Fruit fly (Drosophila melanogaster): Measurements from ENCODE around the gene CG43844.
A peak's percentile ranks its signal among the peaks of the same experiment; 100 is the strongest.

CG43844 gene

DNA sequence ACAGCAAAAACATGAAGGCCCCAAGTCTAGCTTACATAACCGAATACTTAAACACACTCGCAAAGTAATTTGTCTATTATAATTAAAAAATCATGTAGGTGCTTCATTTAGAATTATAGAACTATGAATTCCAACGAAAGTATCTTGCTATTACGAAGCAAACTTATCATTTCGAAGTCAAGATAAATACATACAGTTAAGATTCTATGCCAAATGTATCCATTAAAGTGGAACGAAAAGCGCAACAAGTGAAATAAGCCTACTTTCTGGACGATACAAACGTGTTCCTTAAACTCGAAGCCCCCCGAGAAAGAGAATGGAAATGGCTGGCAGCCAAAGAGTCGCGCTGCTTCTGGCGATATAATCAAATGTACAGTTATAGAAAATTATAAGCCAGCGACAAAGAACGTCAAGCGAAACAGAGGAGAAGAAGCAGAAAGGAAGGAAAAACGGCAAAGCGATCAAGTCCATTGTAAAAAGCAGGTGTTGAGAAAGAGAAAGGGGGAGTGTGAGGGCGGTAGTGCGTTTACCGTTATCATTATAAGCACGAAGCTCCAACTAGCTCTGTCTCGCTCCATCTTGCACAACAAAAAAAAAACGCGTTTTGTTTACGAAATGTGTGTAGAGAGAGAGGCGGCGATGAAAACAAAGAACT lies 36.6 kb upstream of the CG43844 start (continued):
- TF ChIP-seq CG8290 (GFP tag; optimal IDR thresholded peaks at IDR 0.05) = no peak
- no peak for TF ChIP-seq CG8290 (tag; optimal IDR thresholded peaks at IDR 0.05)
- no peak for TF ChIP-seq ara (GFP tag; IDR thresholded peaks at IDR 0.05)
- TF ChIP-seq cg (GFP tag; optimal IDR thresholded peaks at IDR 0.05) = no peak
- TF ChIP-seq org-1 (GFP tag; optimal IDR thresholded peaks at IDR 0.05) = no peak
- no peak for TF ChIP-seq D (optimal IDR thresholded peaks at IDR 0.05)
- no peak for TF ChIP-seq D (GFP tag; optimal IDR thresholded peaks at IDR 0.05)
- TF ChIP-seq MTF-1 (GFP tag; optimal IDR thresholded peaks at IDR 0.05; ENCODE audit: borderline replicate concordance) = no peak
- no peak for TF ChIP-seq sisA (GFP tag; IDR thresholded peaks at IDR 0.05)
- no peak for TF ChIP-seq CG10959 (GFP tag; IDR thresholded peaks at IDR 0.05)
- no peak for TF ChIP-seq CG31224 (GFP tag; IDR thresholded peaks at IDR 0.05)
- TF ChIP-seq yki (optimal IDR thresholded peaks at IDR 0.05) = no peak
- peak; percentile 28 for TF ChIP-seq tap (tag; optimal IDR thresholded peaks at IDR 0.05)
- TF ChIP-seq Atf6 (GFP tag; IDR thresholded peaks at IDR 0.05) = peak; percentile 59; the same call in 1 of the 2 replicates
- TF ChIP-seq HLHmδ (GFP tag; optimal IDR thresholded peaks at IDR 0.05) = no peak
- no peak for TF ChIP-seq zen (tag; optimal IDR thresholded peaks at IDR 0.05)
- TF ChIP-seq H15 (GFP tag; IDR thresholded peaks at IDR 0.05) = no peak
- peak; percentile 30 for TF ChIP-seq CG9437 (GFP tag; optimal IDR thresholded peaks at IDR 0.05)
- no peak for TF ChIP-seq CG1832 (GFP tag; optimal IDR thresholded peaks at IDR 0.05)
- no peak for TF ChIP-seq CG18011 (GFP tag; optimal IDR thresholded peaks at IDR 0.05)
- no peak for TF ChIP-seq pum (GFP tag; optimal IDR thresholded peaks at IDR 0.05)
- no peak for TF ChIP-seq ems (GFP tag; optimal IDR thresholded peaks at IDR 0.05)
- TF ChIP-seq Blimp-1 (GFP tag; optimal IDR thresholded peaks at IDR 0.05) = peak; percentile 14
- TF ChIP-seq CG15269 (tag; optimal IDR thresholded peaks at IDR 0.05) = peak; percentile 42
- peak; percentile 10 for TF ChIP-seq CG17359 (tag; optimal IDR thresholded peaks at IDR 0.05)
- no peak for TF ChIP-seq Dfd (GFP tag; optimal IDR thresholded peaks at IDR 0.05)
- TF ChIP-seq CG11085 (GFP tag; IDR thresholded peaks at IDR 0.05) = no peak
- no peak; the same call in 1 of the 2 replicates for TF ChIP-seq esg (GFP tag; conservative IDR thresholded peaks at IDR 0.05)
- no peak for TF ChIP-seq scrt (GFP tag; optimal IDR thresholded peaks at IDR 0.05)
- no peak for TF ChIP-seq slp2 (GFP tag; optimal IDR thresholded peaks at IDR 0.05)
- peak; percentile 39 for TF ChIP-seq grau (tag; optimal IDR thresholded peaks at IDR 0.05)
- TF ChIP-seq CG14965 (GFP tag; optimal IDR thresholded peaks at IDR 0.05; ENCODE audit: borderline replicate concordance) = no peak
- no peak for TF ChIP-seq gcm (GFP tag; optimal IDR thresholded peaks at IDR 0.05)
- no peak for TF ChIP-seq Vsx1 (GFP tag; optimal IDR thresholded peaks at IDR 0.05)
- TF ChIP-seq CG2712 (tag; optimal IDR thresholded peaks at IDR 0.05) = peak; percentile 43
- no peak for TF ChIP-seq ftz-f1 (GFP tag; optimal IDR thresholded peaks at IDR 0.05)
- no peak for TF ChIP-seq Trl (optimal IDR thresholded peaks at IDR 0.05)
- peak; percentile 30 for TF ChIP-seq Trl (GFP tag; optimal IDR thresholded peaks at IDR 0.05)
- TF ChIP-seq CG34376 (GFP tag; optimal IDR thresholded peaks at IDR 0.05) = no peak
- no peak for TF ChIP-seq CG32767 (GFP tag; IDR thresholded peaks at IDR 0.05)
- no peak for TF ChIP-seq sima (GFP tag; optimal IDR thresholded peaks at IDR 0.05)
- TF ChIP-seq mam (GFP tag; optimal IDR thresholded peaks at IDR 0.05) = peak; percentile 37
- TF ChIP-seq CG10147 (GFP tag; optimal IDR thresholded peaks at IDR 0.05) = peak; percentile 36
- no peak for TF ChIP-seq CG8944 (GFP tag; optimal IDR thresholded peaks at IDR 0.05)
- TF ChIP-seq CG10565 (GFP tag; optimal IDR thresholded peaks at IDR 0.05) = no peak
- 0 out of 2 replicates have a peak, but pooled peaks have one; percentile 17 for TF ChIP-seq CG4360 (GFP tag; IDR thresholded peaks at IDR 0.05)
- no peak for TF ChIP-seq Hr3 (GFP tag; optimal IDR thresholded peaks at IDR 0.05)
- no peak for TF ChIP-seq CG12071 (GFP tag; optimal IDR thresholded peaks at IDR 0.05)
- TF ChIP-seq CG2875 (GFP tag; optimal IDR thresholded peaks at IDR 0.05) = no peak
- TF ChIP-seq CG10543 (GFP tag; optimal IDR thresholded peaks at IDR 0.05) = no peak
- no peak for TF ChIP-seq CG10462 (GFP tag; optimal IDR thresholded peaks at IDR 0.05)
- no peak for TF ChIP-seq Camta (GFP tag; optimal IDR thresholded peaks at IDR 0.05)

Measured in whole organism, embryonic.